Worm (Caenorhabditis elegans): ENCODE data around the gene gsp-1.

The gsp-1 gene

DNA sequence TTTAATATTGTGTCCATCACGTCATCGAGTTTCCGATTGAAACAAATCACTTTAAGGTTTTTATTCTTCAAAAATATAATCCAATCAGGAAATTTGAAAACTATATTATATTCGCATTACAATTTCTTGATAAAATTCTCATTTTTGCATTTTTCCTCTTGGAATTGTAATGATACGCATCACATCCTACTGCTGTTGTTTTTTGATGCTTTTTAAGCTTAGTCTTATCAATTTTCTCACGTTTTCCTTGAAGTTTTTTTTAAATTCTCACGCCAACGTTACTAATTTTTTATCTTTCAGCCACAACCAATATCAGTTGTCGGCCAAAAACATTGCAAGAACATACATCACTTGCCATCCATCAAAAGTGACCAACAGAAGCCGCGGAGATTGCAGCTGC lies at the start of gene gsp-1:
gsp-1 (plus strand) TSS at position 301 of the 400 bp plus-strand sequence.
- no peak for TF ChIP-seq xbp-1 (tag; optimal IDR thresholded peaks at IDR 0.05)
- no peak for TF ChIP-seq mdl-1 (tag; optimal IDR thresholded peaks at IDR 0.05)
- TF ChIP-seq zag-1 (tag; optimal IDR thresholded peaks at IDR 0.05), result no peak
- TF ChIP-seq grh-1 (GFP tag; IDR thresholded peaks at IDR 0.05), result no peak
- no peak for TF ChIP-seq nhr-20 (tag; optimal IDR thresholded peaks at IDR 0.05)
- TF ChIP-seq mab-9 (GFP tag; IDR thresholded peaks at IDR 0.05), result no peak
- no peak for TF ChIP-seq mef-2 (tag; optimal IDR thresholded peaks at IDR 0.05)
- TF ChIP-seq efl-1 (optimal IDR thresholded peaks at IDR 0.05), result no peak
- peak in 1 of 2 experiments; percentile 49 for TF ChIP-seq efl-1 (GFP tag; optimal IDR thresholded peaks at IDR 0.05 in 1 of 2)
- TF ChIP-seq egl-13 (tag; optimal IDR thresholded peaks at IDR 0.05), result no peak
- no peak for TF ChIP-seq nhr-90 (tag; optimal IDR thresholded peaks at IDR 0.05; ENCODE audit: poor library complexity)
- peak; percentile 41 for TF ChIP-seq nhr-85 (tag)
- no peak for TF ChIP-seq elt-3 (tag; optimal IDR thresholded peaks at IDR 0.05)

ce11 chrV:10632758-10633157 lies 49.5 kb upstream of the gsp-1 start, which contains the start of gene mab-23:
mab-23 (plus strand) TSS chrV:10633058.
- TF ChIP-seq elt-3 (tag; optimal IDR thresholded peaks at IDR 0.05) (no peak), irx-1 (tag; optimal IDR thresholded peaks at IDR 0.05) (no peak), nhr-85 (tag) (no peak), vab-15 (tag; optimal IDR thresholded peaks at IDR 0.05) (no peak), nhr-237 (tag; optimal IDR thresholded peaks at IDR 0.05) (no peak), ceh-88 (GFP tag; IDR thresholded peaks at IDR 0.05) (no peak), nhr-11 (tag; optimal IDR thresholded peaks at IDR 0.05) (no peak), pag-3 (tag; optimal IDR thresholded peaks at IDR 0.05; ENCODE audit: borderline replicate concordance, insufficient read depth) (no peak), F16B12.6 (tag; optimal IDR thresholded peaks at IDR 0.05) (no peak), sox-4 (tag; optimal IDR thresholded peaks at IDR 0.05) (no peak), aha-1 (tag; optimal IDR thresholded peaks at IDR 0.05) (no peak), hlh-17 (GFP tag; optimal IDR thresholded peaks at IDR 0.05; ENCODE audit: borderline replicate concordance) (no peak), sptf-1 (tag; optimal IDR thresholded peaks at IDR 0.05) (no peak)

- TF ChIP-seq egl-13 (tag; optimal IDR thresholded peaks at IDR 0.05) (no peak), snu-23 (GFP tag; optimal IDR thresholded peaks at IDR 0.05) (no peak), hlh-17 (GFP tag; optimal IDR thresholded peaks at IDR 0.05; ENCODE audit: borderline replicate concordance) (no peak), unc-86 (tag; optimal IDR thresholded peaks at IDR 0.05) (no peak), elt-3 (tag; optimal IDR thresholded peaks at IDR 0.05) (no peak), ceh-90 (tag; optimal IDR thresholded peaks at IDR 0.05) (no peak), xbp-1 (tag; optimal IDR thresholded peaks at IDR 0.05) (no peak), nhr-12 (tag; optimal IDR thresholded peaks at IDR 0.05) (no peak), jun-1 (tag; optimal IDR thresholded peaks at IDR 0.05) (no peak), fkh-10 (GFP tag; optimal IDR thresholded peaks at IDR 0.05) (no peak), pag-3 (tag; optimal IDR thresholded peaks at IDR 0.05; ENCODE audit: borderline replicate concordance, insufficient read depth) (no peak), lin-35 (GFP tag; optimal IDR thresholded peaks at IDR 0.05) (no peak), isw-1 (GFP tag; IDR thresholded peaks at IDR 0.05) (no peak), mef-2 (tag; optimal IDR thresholded peaks at IDR 0.05) (no peak), ets-5 (GFP tag; IDR thresholded peaks at IDR 0.05) (no peak), Y116A8C.19 (tag; optimal IDR thresholded peaks at IDR 0.05; ENCODE audit: borderline replicate concordance) (no peak), unc-98 (GFP tag; IDR thresholded peaks at IDR 0.05) (no peak), ceh-8 (GFP tag; optimal IDR thresholded peaks at IDR 0.05) (no peak)
These were observed 46.5 kb upstream of the gsp-1 start, which contains the start of gene kvs-2 for ce11 chrV:10635722-10636121. kvs-2 (plus strand) TSS chrV:10636022.

DNA sequence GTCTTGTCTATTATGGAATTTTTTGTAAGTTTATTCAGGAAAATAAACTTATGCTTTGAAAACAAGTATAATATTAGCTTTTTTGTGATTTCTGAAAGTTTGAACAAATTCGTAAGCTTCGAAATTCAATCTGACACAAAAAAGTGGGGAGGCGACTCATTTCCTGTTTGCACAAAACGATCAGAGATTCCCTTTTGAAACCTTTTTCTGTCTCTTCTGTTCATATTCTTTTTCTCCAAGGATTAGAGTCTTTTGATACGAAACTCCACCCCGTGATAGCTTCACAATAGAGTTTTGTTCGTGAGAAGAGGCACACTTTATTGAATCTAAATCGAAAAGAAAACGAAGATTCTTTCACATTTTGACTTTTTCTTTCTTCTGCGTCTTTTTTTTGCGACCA lies 41.2 kb upstream of the gsp-1 start:
- TF ChIP-seq fkh-10 (GFP tag; optimal IDR thresholded peaks at IDR 0.05) (peak; percentile 74), zag-1 (tag; optimal IDR thresholded peaks at IDR 0.05) (no peak), ztf-11 (tag; optimal IDR thresholded peaks at IDR 0.05) (no peak), dsc-1 (tag; optimal IDR thresholded peaks at IDR 0.05) (peak; percentile 19), lin-14 (GFP tag; optimal IDR thresholded peaks at IDR 0.05) (peak; percentile 45), alr-1 (tag; optimal IDR thresholded peaks at IDR 0.05; ENCODE audit: borderline replicate concordance) (no peak)

Data from whole organism, L1 larva.